Fruit fly (Drosophila melanogaster): ENCODE data around the gene CG11583.
A peak's percentile ranks its signal among the peaks of the same experiment; 100 is the strongest.

CG11583 gene

DNA sequence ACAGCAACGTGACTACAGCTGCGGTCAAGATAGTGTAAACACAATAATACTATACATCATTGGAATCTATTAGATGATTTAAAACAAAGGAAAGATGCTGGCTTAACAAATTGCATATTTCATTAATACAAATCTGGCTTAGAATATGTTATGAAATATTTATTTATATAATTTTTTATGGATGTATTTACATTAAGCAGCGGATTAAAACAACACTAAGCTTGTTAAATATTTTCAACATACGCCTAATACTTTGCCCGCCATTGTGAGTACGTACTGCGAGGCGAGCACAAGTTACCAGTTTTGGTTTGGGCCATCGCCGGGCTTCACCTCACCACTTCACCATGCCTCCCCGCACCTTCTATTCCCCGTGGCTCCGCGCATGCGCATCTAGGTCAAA is 12.7 kb downstream of the CG11583 start (continued):
- TF ChIP-seq CG6654 (GFP tag; optimal IDR thresholded peaks at IDR 0.05) (no peak), CG1647 (GFP tag; optimal IDR thresholded peaks at IDR 0.05) (no peak), gcm (GFP tag; optimal IDR thresholded peaks at IDR 0.05) (peak; percentile 72), bbx (GFP tag; IDR thresholded peaks at IDR 0.05; ENCODE audit: partially characterized antibody) (no peak), CG10462 (GFP tag; optimal IDR thresholded peaks at IDR 0.05) (no peak), CG7357 (GFP tag; IDR thresholded peaks at IDR 0.05) (peak; percentile 38; the same call in 1 of the 3 replicates), Neu2 (GFP tag; optimal IDR thresholded peaks at IDR 0.05; ENCODE audit: borderline replicate concordance) (no peak), D (optimal IDR thresholded peaks at IDR 0.05) (no peak), D (GFP tag; optimal IDR thresholded peaks at IDR 0.05) (peak; percentile 71), CG10321 (GFP tag; IDR thresholded peaks at IDR 0.05) (0 out of 2 replicates have a peak, but pooled peaks have one; percentile 17), sna (GFP tag; IDR thresholded peaks at IDR 0.05; ENCODE audit: partially characterized antibody) (no peak), CG17568 (GFP tag; optimal IDR thresholded peaks at IDR 0.05) (peak; percentile 48), CG8281 (tag; optimal IDR thresholded peaks at IDR 0.05) (peak; percentile 40), Dad (GFP tag; optimal IDR thresholded peaks at IDR 0.05) (no peak), CG12659 (GFP tag; optimal IDR thresholded peaks at IDR 0.05) (peak; percentile 65), croc (GFP tag; conservative IDR thresholded peaks at IDR 0.05) (peak; percentile 60), crol (GFP tag; IDR thresholded peaks at IDR 0.05) (peak; percentile 75), NC2β (GFP tag; optimal IDR thresholded peaks at IDR 0.05) (no peak), corto (GFP tag; optimal IDR thresholded peaks at IDR 0.05) (no peak), E2f1 (GFP tag; IDR thresholded peaks at IDR 0.05) (peak; percentile 50), CG10366 (GFP tag; IDR thresholded peaks at IDR 0.05) (peak; percentile 52), CG8290 (GFP tag; optimal IDR thresholded peaks at IDR 0.05) (peak; percentile 11), CG8290 (tag; optimal IDR thresholded peaks at IDR 0.05) (no peak), CG18476 (GFP tag; optimal IDR thresholded peaks at IDR 0.05) (peak; percentile 35), wek (GFP tag; optimal IDR thresholded peaks at IDR 0.05) (no peak), Doc3 (GFP tag; IDR thresholded peaks at IDR 0.05; ENCODE audit: partially characterized antibody) (no peak), bab2 (GFP tag; optimal IDR thresholded peaks at IDR 0.05) (no peak), tio (GFP tag; optimal IDR thresholded peaks at IDR 0.05) (peak; percentile 27), CkIIα-i1 (GFP tag; IDR thresholded peaks at IDR 0.05) (no peak), mirr (GFP tag; optimal IDR thresholded peaks at IDR 0.05) (no peak), CG9876 (GFP tag; optimal IDR thresholded peaks at IDR 0.05) (no peak), CG11504 (tag; optimal IDR thresholded peaks at IDR 0.05) (peak; percentile 87), salm (tag; optimal IDR thresholded peaks at IDR 0.05) (peak; percentile 62), insv (GFP tag; optimal IDR thresholded peaks at IDR 0.05) (no peak), az2 (GFP tag; optimal IDR thresholded peaks at IDR 0.05) (peak; percentile 44), run (tag; optimal IDR thresholded peaks at IDR 0.05) (peak; percentile 72), ems (GFP tag; optimal IDR thresholded peaks at IDR 0.05) (no peak), CG16863 (GFP tag; optimal IDR thresholded peaks at IDR 0.05) (no peak), stc (GFP tag; IDR thresholded peaks at IDR 0.05) (peak; percentile 74), CG12744 (GFP tag; optimal IDR thresholded peaks at IDR 0.05) (no peak), Lpt (GFP tag; optimal IDR thresholded peaks at IDR 0.05) (no peak), CG13624 (GFP tag; optimal IDR thresholded peaks at IDR 0.05) (no peak), gsb-n (tag; optimal IDR thresholded peaks at IDR 0.05) (peak; percentile 61), Med (GFP tag) (peak; percentile 37), CG11723 (GFP tag; optimal IDR thresholded peaks at IDR 0.05) (peak; percentile 41), gt (GFP tag; IDR thresholded peaks at IDR 0.05) (0 out of 2 replicates have a peak, but pooled peaks have one; percentile 7), CG6689 (GFP tag; IDR thresholded peaks at IDR 0.05) (peak; percentile 77), CG3838 (GFP tag; optimal IDR thresholded peaks at IDR 0.05) (no peak), btn (GFP tag; optimal IDR thresholded peaks at IDR 0.05) (no peak), CG3847 (GFP tag; IDR thresholded peaks at IDR 0.05) (peak; percentile 34; the same call in 1 of the 2 replicates), CG13894 (tag; optimal IDR thresholded peaks at IDR 0.05) (no peak), CG31441 (GFP tag; IDR thresholded peaks at IDR 0.05) (peak; percentile 86)
